Worm (Caenorhabditis elegans) whole organism, L3 larva: Measurements from ENCODE around the gene irg-6.

Source experiments
- ama-1 ChIP-seq: fragments of 150-350 bp; optimal IDR thresholded peaks from 2 replicates; lab custom pipeline; 2018
- ceh-82 ChIP-seq: fragments of 150-350 bp; optimal IDR thresholded peaks from 2 replicates; lab custom pipeline; 2014; ENCODE audit warnings: missing biosample characterization, missing genetic modification characterization
- egl-27 ChIP-seq: sonication (generic microtip); optimal IDR thresholded peaks from 4 replicates; lab custom pipeline; 2017; ENCODE audit warnings: missing biosample characterization, missing genetic modification reagents, missing genetic modification characterization
- elt-3 ChIP-seq, 3 experiments: fragments of 150-350 bp in 1 of 3; sonication (generic microtip) in 2 of 3; optimal IDR thresholded peaks; 2 replicates in 2 of 3; 4 replicates in 1 of 3; lab custom pipeline; 2014 to 2017; ENCODE audit warnings: missing biosample characterization in 3 of 3, missing genetic modification characterization in 3 of 3
- fos-1 ChIP-seq: fragments of 150-350 bp; optimal IDR thresholded peaks from 2 replicates; lab custom pipeline; 2014; ENCODE audit warnings: missing biosample characterization, missing genetic modification characterization
- hmg-11 ChIP-seq: sonication (generic microtip); optimal IDR thresholded peaks from 2 replicates; lab custom pipeline; 2016; ENCODE audit warnings: missing genetic modification characterization, missing compliant biosample characterization
- lin-15B ChIP-seq: fragments of 150-350 bp; optimal IDR thresholded peaks from 2 replicates; lab custom pipeline; 2014; ENCODE audit warnings: missing biosample characterization, missing genetic modification characterization
- mdl-1 ChIP-seq: fragments of 150-350 bp; optimal IDR thresholded peaks from 2 replicates; lab custom pipeline; 2014; ENCODE audit warnings: missing biosample characterization, missing genetic modification characterization
- nhr-28 ChIP-seq: fragments of 150-350 bp; optimal IDR thresholded peaks from 2 replicates; lab custom pipeline; 2014; ENCODE audit warnings: missing biosample characterization, missing genetic modification characterization
- skn-1 ChIP-seq: fragments of 150-350 bp; optimal IDR thresholded peaks from 2 replicates; lab custom pipeline; 2014; ENCODE audit warnings: missing biosample characterization, missing genetic modification characterization
- unc-62 ChIP-seq: fragments of 150-350 bp; sonication (generic microtip); optimal IDR thresholded peaks from 4 replicates; lab custom pipeline; 2014; ENCODE audit warnings: missing biosample characterization, missing genetic modification reagents, missing genetic modification characterization
- zag-1 ChIP-seq: fragments of 150-350 bp; optimal IDR thresholded peaks from 2 replicates; lab custom pipeline; 2014; ENCODE audit warnings: missing biosample characterization, missing genetic modification characterization

- TF ChIP-seq unc-62 (no peak), ama-1 (lab: Kevin White, UChicago) (no peak), elt-3 (tag; optimal IDR thresholded peaks at IDR 0.05; lab: Kevin White, UChicago) (no peak), mdl-1 (no peak), fos-1 (no peak), nhr-28 (tag; lab: Kevin White, UChicago) (no peak), skn-1 (tag; lab: Kevin White, UChicago) (no peak), ceh-82 (no peak), zag-1 (tag; lab: Kevin White, UChicago) (no peak), egl-27 (no peak), lin-15B (no peak), hmg-11 (tag; lab: Kevin White, UChicago) (no peak)
Observed at ce11 chrIV:12890445-12890844, 24.3 kb downstream of the irg-6 start, which contains the start of gene K08D8.6.
